Worm (Caenorhabditis elegans) whole organism, L4/young adult: Measurements from ENCODE around the gene T26C5.4.

ENCODE experiments used
- dao-5 ChIP-seq: sonication (generic microtip); optimal IDR thresholded peaks from 2 replicates; lab custom pipeline; 2016; ENCODE audit warnings: missing genotype, missing genetic modification characterization, moderate library complexity, missing compliant biosample characterization
- him-1 ChIP-seq: sonication (generic microtip); optimal IDR thresholded peaks from 2 replicates; lab custom pipeline; 2016; ENCODE audit warnings: missing genotype, missing genetic modification reagents, missing genetic modification characterization, missing compliant biosample characterization

DNA sequence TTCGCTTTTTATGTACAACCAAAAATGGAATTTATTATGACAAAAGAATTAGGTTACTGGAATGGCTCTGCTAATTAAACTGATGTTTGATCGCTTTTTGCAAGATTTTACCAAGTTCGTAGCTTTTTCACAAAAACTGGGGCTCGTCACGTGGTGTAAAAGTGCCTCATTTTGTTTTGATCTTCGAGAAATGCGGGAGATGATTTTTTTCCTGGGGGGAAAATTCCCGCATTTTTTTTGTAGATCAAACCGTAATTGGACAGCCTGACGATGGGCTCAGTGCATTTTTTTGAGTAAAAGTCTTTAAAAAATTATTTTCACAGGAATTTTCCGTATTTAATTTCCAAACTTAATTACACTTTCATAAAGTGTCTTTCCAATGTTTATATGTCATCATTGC is 38.8 kb upstream of the T26C5.4 start:
- no peak for TF ChIP-seq him-1 (tag; lab: Kevin White, UChicago)
- no peak for TF ChIP-seq dao-5 (tag; lab: Kevin White, UChicago)
